Worm (Caenorhabditis elegans): ENCODE results near the gene pqn-57.
A peak's percentile ranks its signal among the peaks of the same experiment; 100 is the strongest.

The pqn-57 gene

DNA sequence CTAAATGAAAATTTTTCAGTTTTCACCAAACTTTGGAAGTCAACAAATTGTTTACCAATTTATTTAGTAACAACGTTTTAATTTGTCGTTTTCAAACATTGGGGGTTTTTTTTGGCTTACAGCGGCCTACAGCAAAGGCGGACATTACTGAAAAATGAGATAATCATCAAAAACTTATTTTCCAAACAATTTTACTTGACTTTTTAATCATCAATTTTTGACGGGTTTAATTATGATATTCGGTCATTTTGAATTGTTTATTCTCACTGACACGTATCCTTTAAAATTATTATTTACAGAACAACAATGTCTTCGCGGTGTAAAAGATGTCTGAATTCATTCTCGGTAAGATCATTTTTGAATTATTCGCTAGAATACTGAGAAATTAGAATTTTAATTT, 46.8 kb upstream of the pqn-57 start, which contains the start of gene F40B5.2:
Gene F40B5.2, plus strand, starts transcription at position 301 of the 400 bp plus-strand sequence.
- TF ChIP-seq T07F8.4 (tag; optimal IDR thresholded peaks at IDR 0.05) = no peak
- TF ChIP-seq Y53G8AR.9 (GFP tag; conservative IDR thresholded peaks at IDR 0.05) = no peak
- TF ChIP-seq fkh-3 (tag; optimal IDR thresholded peaks at IDR 0.05) = no peak
- TF ChIP-seq C06A6.2 (GFP tag; conservative IDR thresholded peaks at IDR 0.05) = no peak
- no peak for TF ChIP-seq ztf-25 (GFP tag; IDR thresholded peaks at IDR 0.05)
- no peak for TF ChIP-seq ceh-100 (GFP tag; IDR thresholded peaks at IDR 0.05)
- TF ChIP-seq lir-1 (GFP tag; conservative IDR thresholded peaks at IDR 0.05) = no peak
- TF ChIP-seq ccch-3 (GFP tag; optimal IDR thresholded peaks at IDR 0.05) = no peak
- no peak for TF ChIP-seq ceh-27 (GFP tag; optimal IDR thresholded peaks at IDR 0.05)
- TF ChIP-seq ztf-18 (tag; optimal IDR thresholded peaks at IDR 0.05) = no peak
- no peak for TF ChIP-seq madf-10 (tag; optimal IDR thresholded peaks at IDR 0.05)
- no peak for TF ChIP-seq lsl-1 (GFP tag; optimal IDR thresholded peaks at IDR 0.05)
- no peak for TF ChIP-seq ztf-3 (GFP tag; optimal IDR thresholded peaks at IDR 0.05)
- no peak for TF ChIP-seq Y53F4B.3 (GFP tag; IDR thresholded peaks at IDR 0.05)
- no peak for TF ChIP-seq lag-1 (GFP tag; IDR thresholded peaks at IDR 0.05)
- TF ChIP-seq tlf-1 (GFP tag; optimal IDR thresholded peaks at IDR 0.05) = no peak
- TF ChIP-seq gei-17 (GFP tag; optimal IDR thresholded peaks at IDR 0.05) = no peak

DNA sequence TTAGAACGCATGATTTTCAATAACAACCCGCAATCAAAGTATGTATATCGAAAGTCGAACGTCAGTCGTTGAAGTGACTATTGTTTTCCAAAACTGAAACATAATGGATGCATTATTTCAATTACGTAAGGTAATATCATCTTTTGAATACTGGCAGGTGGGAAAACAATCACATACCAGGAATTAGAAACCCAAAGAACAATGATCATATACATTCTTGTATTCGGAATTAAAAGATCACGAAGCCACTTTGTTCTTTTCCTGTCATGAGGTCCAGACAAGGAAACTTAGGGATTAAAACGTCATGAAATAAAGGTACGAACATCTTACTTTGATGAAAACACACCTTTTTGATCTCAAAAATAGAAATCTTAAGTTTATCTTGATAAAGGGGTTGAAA, 41.6 kb upstream of the pqn-57 start:
- TF ChIP-seq B0019.2 (GFP tag; conservative IDR thresholded peaks at IDR 0.05) (no peak), dpl-1 (GFP tag; optimal IDR thresholded peaks at IDR 0.05) (no peak), T07F8.4 (tag; optimal IDR thresholded peaks at IDR 0.05) (no peak), F39B2.1 (GFP tag; IDR thresholded peaks at IDR 0.05) (no peak), rcor-1 (GFP tag; IDR thresholded peaks at IDR 0.05) (no peak), nhr-179 (tag; optimal IDR thresholded peaks at IDR 0.05) (no peak), akir-1 (GFP tag; optimal IDR thresholded peaks at IDR 0.05) (no peak), egrh-3 (GFP tag; IDR thresholded peaks at IDR 0.05) (no peak), F37B4.10 (GFP tag; IDR thresholded peaks at IDR 0.05) (no peak)

DNA sequence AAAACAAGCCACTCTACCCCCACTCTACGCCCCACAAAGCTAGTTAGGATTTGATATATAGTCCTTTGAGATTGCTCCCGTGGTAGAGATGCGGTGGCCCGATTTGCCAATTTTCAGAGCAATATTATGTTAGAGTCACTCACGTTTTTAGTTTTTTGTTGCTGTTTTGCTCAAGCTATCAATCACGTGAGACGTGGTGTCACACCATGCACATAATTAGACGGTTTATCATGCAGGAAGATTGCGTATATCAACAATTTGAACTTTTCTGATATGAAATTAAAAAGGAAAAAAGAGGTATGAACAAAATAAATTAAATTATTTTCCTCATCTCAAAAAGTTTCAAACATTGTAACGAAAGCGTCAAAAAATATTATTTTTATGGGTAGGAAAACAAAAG, 35.5 kb upstream of the pqn-57 start:
- TF ChIP-seq nhr-80 (tag; optimal IDR thresholded peaks at IDR 0.05) (peak; percentile 51), mel-28 (tag; optimal IDR thresholded peaks at IDR 0.05; ENCODE audit: borderline replicate concordance) (no peak)

DNA sequence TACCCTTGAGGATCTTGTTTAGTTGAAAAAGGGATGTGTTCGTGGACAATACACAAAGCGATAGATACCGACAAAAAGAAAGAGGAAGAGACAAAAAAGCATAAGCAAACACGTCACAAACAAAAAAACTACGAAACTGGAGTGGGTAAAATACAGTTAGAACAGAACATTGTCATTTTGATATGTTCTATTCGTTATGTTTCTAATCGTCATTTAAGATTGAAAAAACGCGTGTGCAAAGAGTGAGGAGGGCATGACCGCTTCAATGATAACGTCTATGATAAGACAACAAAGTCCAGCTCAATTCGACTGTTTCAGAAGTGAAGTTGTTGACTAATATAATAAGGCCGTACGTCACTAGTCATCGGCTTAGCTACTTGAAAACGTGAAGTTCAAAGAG, 34.6 kb upstream of the pqn-57 start:
- TF ChIP-seq nhr-80 (tag; optimal IDR thresholded peaks at IDR 0.05) (peak; percentile 94), nhr-90 (tag; optimal IDR thresholded peaks at IDR 0.05) (peak; percentile 9), atf-7 (tag; optimal IDR thresholded peaks at IDR 0.05) (no peak)

DNA sequence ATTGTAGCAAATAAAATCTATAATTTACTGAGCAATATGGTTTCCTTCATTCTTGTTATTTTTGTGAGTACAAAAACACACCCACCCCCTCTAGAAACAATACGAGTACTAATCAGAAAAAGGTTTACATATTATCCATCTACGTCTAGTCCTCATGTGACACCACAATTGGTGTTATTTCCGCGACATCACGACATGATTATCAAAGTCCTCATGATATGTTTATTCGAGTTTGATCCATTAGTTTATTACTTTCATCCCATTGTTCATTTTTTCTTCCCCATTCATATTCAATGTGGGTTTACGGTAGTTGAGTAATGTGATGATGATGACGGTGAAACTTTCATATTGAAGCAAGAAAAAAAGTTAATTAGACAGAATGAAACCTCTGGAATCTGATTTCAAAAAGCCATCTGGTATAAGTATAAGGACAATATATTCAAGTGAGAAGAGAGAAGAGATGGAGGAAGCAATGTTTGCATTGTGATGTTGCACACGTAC, 33.5 kb upstream of the pqn-57 start:
- no peak for TF ChIP-seq nhr-120 (GFP tag; IDR thresholded peaks at IDR 0.05)
- no peak for TF ChIP-seq mcd-1 (GFP tag; IDR thresholded peaks at IDR 0.05)
- no peak for TF ChIP-seq attf-6 (GFP tag; IDR thresholded peaks at IDR 0.05)
- TF ChIP-seq ztf-26 (tag; optimal IDR thresholded peaks at IDR 0.05) = no peak
- no peak for TF ChIP-seq aptf-3 (GFP tag; IDR thresholded peaks at IDR 0.05)
- no peak for TF ChIP-seq ceh-40 (GFP tag; IDR thresholded peaks at IDR 0.05)
- no peak for TF ChIP-seq F33H1.4 (GFP tag; IDR thresholded peaks at IDR 0.05)
- no peak for TF ChIP-seq K11D2.4 (GFP tag; IDR thresholded peaks at IDR 0.05)
- TF ChIP-seq F49E8.2 (tag; optimal IDR thresholded peaks at IDR 0.05; ENCODE audit: insufficient read depth) = no peak
- TF ChIP-seq athp-1 (tag; optimal IDR thresholded peaks at IDR 0.05) = no peak
- no peak for TF ChIP-seq hmg-1.2 (GFP tag; IDR thresholded peaks at IDR 0.05)
- no peak for TF ChIP-seq ztf-28 (GFP tag; IDR thresholded peaks at IDR 0.05)
- TF ChIP-seq bed-1 (GFP tag; IDR thresholded peaks at IDR 0.05) = no peak
